Fruit fly (Drosophila melanogaster) whole organism, embryonic: ENCODE results near the gene CG11470.

Experiments used
- Adf1 ChIP-seq: fragments of 200-800 bp; sonication (Bioruptor generic); IDR thresholded peaks from 2 replicates; pipeline ENCODE4 v1.3.6; 2022; ENCODE audit warnings: missing biosample characterization, missing genetic modification characterization
- CG13123 ChIP-seq: fragments of 200-800 bp; sonication (Bioruptor generic); optimal IDR thresholded peaks from 2 replicates; lab custom pipeline; 2016; ENCODE audit warnings: missing biosample characterization, missing genetic modification characterization
- Kr ChIP-seq: fragments of 200-800 bp; sonication (Bioruptor generic); optimal IDR thresholded peaks from 2 replicates; lab custom pipeline; 2017; ENCODE audit warnings: missing biosample characterization, mild to moderate bottlenecking, missing genetic modification characterization
- gce ChIP-seq: fragments of 200-800 bp; sonication (Bioruptor generic); IDR thresholded peaks from 3 replicates; pipeline ENCODE4 v1.3.6; 2022; ENCODE audit warnings: missing biosample characterization, missing genetic modification characterization
- nerfin-2 ChIP-seq: fragments of 200-800 bp; sonication (Bioruptor generic); IDR thresholded peaks from 2 replicates; pipeline ENCODE4 v1.3.6; 2022; ENCODE audit warnings: missing biosample characterization, missing genetic modification characterization; ENCODE audit not compliant: partially characterized antibody
- sisA ChIP-seq: fragments of 200-800 bp; sonication (Bioruptor generic); IDR thresholded peaks from 2 replicates; pipeline ENCODE4 v1.3.6; 2022; ENCODE audit warnings: missing biosample characterization, missing genetic modification characterization

- TF ChIP-seq gce (GFP tag; lab: Robert Waterston, UW) (no peak), Adf1 (GFP tag; lab: Robert Waterston, UW) (no peak), nerfin-2 (GFP tag; lab: Robert Waterston, UW) (no peak), sisA (GFP tag; lab: Robert Waterston, UW) (no peak), CG13123 (GFP tag; lab: Kevin White, UChicago) (no peak), Kr (GFP tag; lab: Kevin White, UChicago) (no peak)
Measured at dm6 chr3R:29559444-29559976, 30.1 kb downstream of the CG11470 start.
